Worm (Caenorhabditis elegans) whole organism, L2 larva: ENCODE measurements around the gene pept-2.

Source experiments
- ama-1 ChIP-seq: fragments of 150-350 bp; optimal IDR thresholded peaks from 2 replicates; lab custom pipeline; 2018; ENCODE audit warnings: inconsistent platforms
- blmp-1 ChIP-seq: sonication (generic microtip); optimal IDR thresholded peaks from 2 replicates; lab custom pipeline; 2017; ENCODE audit warnings: missing genetic modification characterization, mild to moderate bottlenecking, missing compliant biosample characterization, antibody characterized with exemption, moderate library complexity; ENCODE audit not compliant: insufficient read depth
- ceh-82 ChIP-seq: fragments of 150-350 bp; optimal IDR thresholded peaks from 2 replicates; lab custom pipeline; 2014; ENCODE audit warnings: missing biosample characterization, missing genetic modification characterization
- egl-27 ChIP-seq: sonication (generic microtip); optimal IDR thresholded peaks from 3 replicates; lab custom pipeline; 2017; ENCODE audit warnings: missing biosample characterization, missing genetic modification reagents, missing genetic modification characterization
- mbf-1 ChIP-seq: sonication (generic microtip); optimal IDR thresholded peaks from 2 replicates; lab custom pipeline; 2017; ENCODE audit warnings: missing biosample characterization, missing genetic modification characterization
- mdl-1 ChIP-seq, 2 experiments: fragments of 150-350 bp in 1 of 2; sonication (generic microtip) in 1 of 2; optimal IDR thresholded peaks; 2 replicates each; lab custom pipeline; 2017; ENCODE audit warnings: missing biosample characterization in 2 of 2, missing genetic modification characterization in 2 of 2
- nhr-237 ChIP-seq: fragments of 150-350 bp; optimal IDR thresholded peaks from 2 replicates; lab custom pipeline; 2014; ENCODE audit warnings: missing biosample characterization, missing genetic modification characterization
- nhr-77 ChIP-seq: fragments of 150-350 bp; optimal IDR thresholded peaks from 2 replicates; lab custom pipeline; 2014; ENCODE audit warnings: missing biosample characterization, missing genetic modification characterization
- skn-1 ChIP-seq: sonication (generic microtip); optimal IDR thresholded peaks from 2 replicates; lab custom pipeline; 2017; ENCODE audit warnings: missing biosample characterization, missing genetic modification characterization
- sma-9 ChIP-seq, 2 experiments: fragments of 150-350 bp in 1 of 2; sonication (generic microtip) in 1 of 2; optimal IDR thresholded peaks; 2 replicates each; lab custom pipeline; 2014 to 2016; ENCODE audit warnings: missing genetic modification characterization in 2 of 2, mild to moderate bottlenecking in 1 of 2, missing biosample characterization in 1 of 2, missing compliant biosample characterization in 1 of 2, missing genetic modification reagents in 1 of 2, moderate library complexity in 1 of 2
- snpc-4 ChIP-seq: fragments of 150-350 bp; optimal IDR thresholded peaks from 2 replicates; lab custom pipeline; 2014; ENCODE audit warnings: missing biosample characterization, missing genetic modification characterization
- unc-39 ChIP-seq: fragments of 150-350 bp; optimal IDR thresholded peaks from 2 replicates; lab custom pipeline; 2014; ENCODE audit warnings: missing biosample characterization, missing genetic modification characterization

ce11 chrIV:10786731-10787130 is 3.7 kb upstream of the pept-2 start, which contains the start of gene srd-7:
- no peak for TF ChIP-seq snpc-4
- TF ChIP-seq sma-9 (GFP tag; optimal IDR thresholded peaks at IDR 0.05; lab: Kevin White, UChicago), result no peak
- TF ChIP-seq sma-9 (tag; optimal IDR thresholded peaks at IDR 0.05; lab: Kevin White, UChicago), result no peak
- TF ChIP-seq ama-1 (lab: Kevin White, UChicago), result no peak
- TF ChIP-seq nhr-237 (tag; lab: Kevin White, UChicago), result no peak
- no peak for TF ChIP-seq skn-1 (tag; lab: Kevin White, UChicago)
- no peak for TF ChIP-seq unc-39
- no peak for TF ChIP-seq blmp-1
- TF ChIP-seq nhr-77 (tag; lab: Kevin White, UChicago), result no peak
- no peak for TF ChIP-seq mdl-1 (tag; optimal IDR thresholded peaks at IDR 0.05; lab: Kevin White, UChicago)
- no peak for TF ChIP-seq egl-27
- TF ChIP-seq mbf-1 (tag; lab: Kevin White, UChicago), result no peak
- no peak for TF ChIP-seq ceh-82
